Worm (Caenorhabditis elegans) whole organism, late embryonic: ENCODE measurements around the gene C33B4.2.

Experiments
- ama-1 ChIP-seq: fragments of 150-350 bp; optimal IDR thresholded peaks from 2 replicates; lab custom pipeline; 2014
- ceh-24 ChIP-seq: sonication (generic microtip); optimal IDR thresholded peaks from 2 replicates; lab custom pipeline; 2016; ENCODE audit warnings: mild to moderate bottlenecking, missing genetic modification characterization, missing compliant biosample characterization
- ceh-30 ChIP-seq: fragments of 150-350 bp; optimal IDR thresholded peaks from 2 replicates; lab custom pipeline; 2014; ENCODE audit warnings: missing biosample characterization, missing genetic modification characterization
- ceh-31 ChIP-seq: sonication (generic microtip); optimal IDR thresholded peaks from 2 replicates; lab custom pipeline; 2016; ENCODE audit warnings: missing genetic modification characterization, missing compliant biosample characterization
- elt-2 ChIP-seq: sonication (generic microtip); optimal IDR thresholded peaks from 2 replicates; lab custom pipeline; 2016; ENCODE audit warnings: missing genetic modification reagents, missing genetic modification characterization, missing compliant biosample characterization
- hlh-8 ChIP-seq: sonication (generic microtip); optimal IDR thresholded peaks from 2 replicates; lab custom pipeline; 2016; ENCODE audit warnings: missing genotype, missing genetic modification characterization, missing compliant biosample characterization
- nfya-1 ChIP-seq: sonication (generic microtip); optimal IDR thresholded peaks from 2 replicates; lab custom pipeline; 2017; ENCODE audit warnings: missing genetic modification characterization, mild to moderate bottlenecking, missing compliant biosample characterization, antibody characterized with exemption, moderate library complexity

DNA sequence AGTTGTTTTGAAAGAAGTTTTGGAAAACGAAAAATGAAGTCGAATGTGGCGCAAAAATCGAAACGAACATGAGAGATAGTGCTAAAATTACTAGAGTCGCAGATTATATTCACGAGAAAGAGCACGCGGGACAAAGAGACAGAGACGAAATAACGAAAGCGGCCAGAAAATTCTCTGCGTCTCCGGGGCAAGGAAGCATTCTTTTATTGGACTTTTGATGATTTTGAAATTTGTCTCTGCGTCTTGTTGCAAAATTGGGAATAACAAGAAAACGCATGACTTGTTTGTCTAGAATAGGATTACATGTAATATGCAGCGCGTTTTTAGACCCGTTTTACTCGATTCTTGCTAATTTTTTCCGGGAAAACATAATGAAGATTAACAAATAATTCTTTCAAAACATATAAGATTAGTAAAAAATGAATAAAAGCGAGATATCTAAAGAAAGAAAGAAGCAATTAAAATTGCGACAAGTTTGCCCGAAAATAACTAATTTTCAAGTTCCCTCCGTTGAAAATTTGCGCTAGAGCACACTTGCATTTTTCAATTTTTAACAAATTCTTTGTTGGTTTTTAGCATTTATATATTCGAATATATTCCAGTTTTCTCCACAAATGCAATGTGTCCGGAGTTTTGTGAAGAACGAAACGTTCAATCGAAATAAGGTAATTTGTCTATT is 23.9 kb downstream of the C33B4.2 start, which contains the start of the genes B0491.6 and pigm-1:
- peak; percentile 42 for TF ChIP-seq nfya-1 (tag; lab: Kevin White, UChicago)
- no peak for TF ChIP-seq ceh-24 (tag; lab: Kevin White, UChicago)
- TF ChIP-seq ama-1 (lab: Kevin White, UChicago), result no peak
- TF ChIP-seq ceh-30, result no peak
- no peak for TF ChIP-seq elt-2 (tag; lab: Kevin White, UChicago)
- TF ChIP-seq ceh-31, result peak; percentile 44
- no peak for TF ChIP-seq hlh-8 (tag; lab: Kevin White, UChicago)
